Worm (Caenorhabditis elegans) whole organism, L4/young adult: ENCODE data around the gene ztf-7.

Source experiments
- dao-5 ChIP-seq: sonication (generic microtip); optimal IDR thresholded peaks from 2 replicates; lab custom pipeline; 2016; ENCODE audit warnings: missing genotype, missing genetic modification characterization, moderate library complexity, missing compliant biosample characterization
- him-1 ChIP-seq: sonication (generic microtip); optimal IDR thresholded peaks from 2 replicates; lab custom pipeline; 2016; ENCODE audit warnings: missing genotype, missing genetic modification reagents, missing genetic modification characterization, missing compliant biosample characterization

DNA sequence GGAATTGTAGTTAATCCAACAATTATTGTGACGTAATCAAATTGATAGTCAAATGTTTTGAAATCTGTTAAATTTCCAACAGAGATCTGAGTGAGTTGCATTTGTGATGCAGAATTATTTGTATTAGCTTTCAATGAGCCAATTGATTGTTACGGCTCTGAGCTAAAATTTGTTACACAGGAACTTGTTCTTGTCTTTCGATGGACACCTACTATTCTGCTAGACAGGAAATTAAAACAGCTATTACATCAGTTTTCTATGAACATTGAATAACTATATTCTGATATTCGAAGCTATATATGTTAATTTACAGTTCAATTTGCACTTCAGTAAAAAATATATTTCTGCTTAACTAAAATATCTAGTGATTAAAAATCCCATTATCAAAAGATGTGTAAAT is 44.4 kb upstream of the ztf-7 start, which contains the start of gene sru-40:
- TF ChIP-seq dao-5 (tag; lab: Kevin White, UChicago) (no peak), him-1 (tag; lab: Kevin White, UChicago) (no peak)
